Worm (Caenorhabditis elegans) whole organism, L2 larva: ENCODE results near the gene K09G1.2.

Source experiments
- ZK546.5 ChIP-seq: sonication (generic microtip); optimal IDR thresholded peaks from 2 replicates; lab custom pipeline; 2017; ENCODE audit warnings: missing biosample characterization, missing genetic modification characterization
- elt-3 ChIP-seq: sonication (generic microtip); optimal IDR thresholded peaks from 2 replicates; lab custom pipeline; 2017; ENCODE audit warnings: missing biosample characterization, missing genetic modification characterization
- nhr-12 ChIP-seq: fragments of 150-350 bp; optimal IDR thresholded peaks from 2 replicates; lab custom pipeline; 2014; ENCODE audit warnings: missing biosample characterization, missing genetic modification characterization
- skn-1 ChIP-seq: sonication (generic microtip); optimal IDR thresholded peaks from 2 replicates; lab custom pipeline; 2017; ENCODE audit warnings: missing biosample characterization, missing genetic modification characterization
- unc-55 ChIP-seq: fragments of 150-350 bp; sonication (generic microtip); optimal IDR thresholded peaks from 3 replicates; lab custom pipeline; 2014; ENCODE audit warnings: missing biosample characterization, missing genetic modification reagents, missing genetic modification characterization

DNA sequence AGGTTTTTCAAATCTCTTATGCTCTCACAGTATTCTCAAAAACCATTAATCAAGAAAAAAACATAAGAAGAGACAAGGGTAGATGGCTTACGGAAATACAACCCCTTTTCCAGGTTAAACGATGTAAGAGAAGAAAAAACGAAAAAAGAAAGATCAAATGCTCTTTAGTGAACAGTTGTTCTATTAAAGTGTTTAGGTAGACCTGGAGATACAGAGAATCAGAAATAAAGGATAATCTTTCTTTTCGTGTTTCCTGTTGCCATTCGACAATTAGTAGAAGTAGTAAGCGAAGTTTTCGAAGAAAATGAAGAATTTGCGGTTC, 7.1 kb upstream of the K09G1.2 start, which contains the start of gene K09G1.1:
- no peak for TF ChIP-seq unc-55 (GFP tag; lab: Kevin White, UChicago)
- TF ChIP-seq elt-3 (tag; lab: Kevin White, UChicago): no peak
- TF ChIP-seq ZK546.5: no peak
- no peak for TF ChIP-seq skn-1 (tag; lab: Kevin White, UChicago)
- TF ChIP-seq nhr-12 (tag; lab: Kevin White, UChicago): no peak
